Worm (Caenorhabditis elegans) whole organism, late embryonic: ENCODE results near the gene C35A11.3.

Experiments
- C38D4.7 ChIP-seq: fragments of 200-800 bp; sonication (Bioruptor generic); optimal IDR thresholded peaks from 2 replicates; lab custom pipeline; 2018; ENCODE audit warnings: mild to moderate bottlenecking, missing genetic modification characterization, moderate library complexity, missing compliant biosample characterization
- npax-4 ChIP-seq: sonication (generic microtip); optimal IDR thresholded peaks from 2 replicates; lab custom pipeline; 2016; ENCODE audit warnings: missing genetic modification characterization, missing compliant biosample characterization
- ref-2 ChIP-seq: sonication (generic microtip); optimal IDR thresholded peaks from 2 replicates; lab custom pipeline; 2016; ENCODE audit warnings: missing genetic modification characterization, missing compliant biosample characterization
- ztf-16 ChIP-seq: sonication (generic microtip); optimal IDR thresholded peaks from 2 replicates; lab custom pipeline; 2017; ENCODE audit warnings: missing genetic modification characterization, missing compliant biosample characterization

ce11 chrV:5419915-5420314, 47.7 kb downstream of the C35A11.3 start, which contains the start of gene F08F3.6:
- TF ChIP-seq ztf-16 (tag; lab: Kevin White, UChicago) (no peak), C38D4.7 (GFP tag; lab: Kevin White, UChicago) (no peak), ref-2 (no peak), npax-4 (tag; lab: Kevin White, UChicago) (no peak)
